Fruit fly (Drosophila melanogaster) whole organism: ENCODE data around the gene CG31687.

Source experiments
- CG8478 ChIP-seq: fragments of >200 bp; optimal IDR thresholded peaks from 2 replicates; lab custom pipeline; 2018; ENCODE audit warnings: inconsistent platforms
- EcR ChIP-seq, 2 experiments: fragments of >200 bp; optimal IDR thresholded peaks; 2 replicates each; lab custom pipeline; 2017; ENCODE audit warnings: missing biosample characterization in 2 of 2, missing genetic modification characterization in 2 of 2, missing genetic modification reagents in 2 of 2
- psq ChIP-seq: fragments of >200 bp; optimal IDR thresholded peaks from 2 replicates; lab custom pipeline; 2017
- usp ChIP-seq: fragments of >200 bp; optimal IDR thresholded peaks from 2 replicates; lab custom pipeline; 2017; ENCODE audit warnings: missing biosample characterization, missing genetic modification characterization, mixed read lengths

DNA sequence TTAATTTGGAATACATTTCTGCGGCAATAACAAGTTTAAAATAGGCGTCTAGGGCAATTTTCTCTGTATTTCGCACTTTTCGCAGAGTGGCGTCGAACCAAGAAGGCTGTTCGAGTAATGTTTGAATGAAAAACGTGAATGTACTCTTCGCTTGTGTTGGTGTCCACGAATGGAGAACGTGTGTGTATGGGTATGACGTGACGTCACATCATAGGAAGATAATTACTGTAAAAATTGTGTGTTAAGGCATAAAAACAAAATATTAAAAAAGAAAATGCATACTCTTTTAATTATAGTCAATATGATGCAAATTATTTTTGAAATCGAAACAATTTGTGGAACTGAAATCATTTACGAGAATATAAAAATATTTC is 21.7 kb upstream of the CG31687 start:
- no peak for TF ChIP-seq EcR (GFP tag; optimal IDR thresholded peaks at IDR 0.05; lab: Kevin White, UChicago)
- no peak for TF ChIP-seq psq (lab: Kevin White, UChicago)
- no peak for TF ChIP-seq CG8478 (lab: Kevin White, UChicago)
- no peak for TF ChIP-seq usp (GFP tag; lab: Kevin White, UChicago)
